Worm (Caenorhabditis elegans): ENCODE results near the gene nimk-1.

The nimk-1 gene

ce11 chrII:12511866-12512265 lies 23.7 kb upstream of the nimk-1 start, which contains the start of gene srh-73:
Gene srh-73, plus strand, starts transcription at chrII:12512166.
- no peak for TF ChIP-seq zip-8 (tag; optimal IDR thresholded peaks at IDR 0.05)
- no peak for TF ChIP-seq unc-120 (tag; optimal IDR thresholded peaks at IDR 0.05; ENCODE audit: poor library complexity, severe bottlenecking)
- no peak for TF ChIP-seq mep-1 (tag; optimal IDR thresholded peaks at IDR 0.05)
- TF ChIP-seq mls-2 (tag; optimal IDR thresholded peaks at IDR 0.05) = no peak
- no peak for TF ChIP-seq ceh-43 (GFP tag; optimal IDR thresholded peaks at IDR 0.05)
- no peak for TF ChIP-seq lin-13 (tag; optimal IDR thresholded peaks at IDR 0.05)
- TF ChIP-seq ham-2 (GFP tag; optimal IDR thresholded peaks at IDR 0.05) = no peak
- no peak for TF ChIP-seq M03D4.4 (tag; optimal IDR thresholded peaks at IDR 0.05)
- TF ChIP-seq elt-1 (tag; optimal IDR thresholded peaks at IDR 0.05; ENCODE audit: borderline replicate concordance, insufficient read depth) = no peak
- TF ChIP-seq nhr-237 (tag; optimal IDR thresholded peaks at IDR 0.05) = no peak
- TF ChIP-seq cnd-1 (tag; optimal IDR thresholded peaks at IDR 0.05) = no peak
- TF ChIP-seq ceh-39 (tag; optimal IDR thresholded peaks at IDR 0.05) = no peak
- no peak for TF ChIP-seq elt-3 (tag; optimal IDR thresholded peaks at IDR 0.05)
- no peak for TF ChIP-seq ceh-83 (GFP tag; optimal IDR thresholded peaks at IDR 0.05)
- TF ChIP-seq unc-62 (GFP tag; optimal IDR thresholded peaks at IDR 0.05) = no peak

DNA sequence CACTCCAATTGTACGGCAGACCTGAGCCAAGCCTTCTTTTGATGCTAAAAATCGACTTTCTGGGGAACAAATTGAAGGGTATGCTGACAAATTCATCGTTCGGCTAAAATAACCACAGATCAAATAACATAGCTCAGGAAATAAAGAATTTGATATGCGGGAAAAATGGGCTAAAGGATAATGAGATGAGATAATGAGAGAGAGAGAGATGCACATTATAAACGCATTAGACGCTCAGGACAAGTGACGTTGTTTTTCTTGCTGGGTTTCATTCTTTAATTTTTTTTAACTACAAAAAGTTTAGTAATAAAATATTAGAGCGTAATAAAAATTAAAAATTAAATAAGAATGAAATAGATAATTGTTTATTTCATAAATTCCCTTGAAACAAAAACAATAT lies 20.9 kb upstream of the nimk-1 start, which contains the start of gene srh-69:
srh-69 (minus strand) TSS at position 101 of the 400 bp plus-strand sequence.
- TF ChIP-seq bed-3 (GFP tag; optimal IDR thresholded peaks at IDR 0.05) = no peak
- TF ChIP-seq ham-2 (GFP tag; optimal IDR thresholded peaks at IDR 0.05) = no peak
- TF ChIP-seq tbx-8 (GFP tag; optimal IDR thresholded peaks at IDR 0.05) = no peak
- no peak for TF ChIP-seq mab-5 (tag; optimal IDR thresholded peaks at IDR 0.05)
- TF ChIP-seq elt-3 (tag; optimal IDR thresholded peaks at IDR 0.05) = no peak

DNA sequence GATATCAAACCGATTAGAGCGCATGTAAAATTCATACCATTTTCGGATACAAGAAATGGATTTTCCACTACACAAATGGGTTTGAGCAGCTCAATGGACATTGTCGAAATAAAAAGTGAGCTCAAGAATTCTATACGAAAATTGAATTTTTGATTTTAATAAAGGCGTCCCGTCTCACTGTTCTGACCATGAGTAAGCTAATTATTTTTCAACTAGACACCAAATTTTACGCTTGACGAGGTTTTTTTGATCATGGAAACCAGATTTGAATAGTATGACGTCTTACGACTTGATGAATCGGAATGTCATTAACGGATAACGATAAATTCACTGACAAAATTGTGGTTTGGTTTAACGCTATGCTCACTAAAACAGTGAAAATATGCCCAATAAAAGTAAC lies 19.2 kb upstream of the nimk-1 start, which contains the start of gene srh-61:
srh-61 (minus strand) TSS at position 101 of the 400 bp plus-strand sequence.
- TF ChIP-seq nhr-76 (tag; optimal IDR thresholded peaks at IDR 0.05) (no peak), lsy-2 (tag; optimal IDR thresholded peaks at IDR 0.05) (no peak), tbx-8 (GFP tag; optimal IDR thresholded peaks at IDR 0.05) (no peak), blmp-1 (tag; optimal IDR thresholded peaks at IDR 0.05) (no peak), snpc-4 (tag; optimal IDR thresholded peaks at IDR 0.05) (no peak), mab-5 (tag; optimal IDR thresholded peaks at IDR 0.05) (no peak), nhr-28 (tag; optimal IDR thresholded peaks at IDR 0.05) (no peak), unc-120 (tag; optimal IDR thresholded peaks at IDR 0.05; ENCODE audit: poor library complexity, severe bottlenecking) (no peak), ceh-39 (tag; optimal IDR thresholded peaks at IDR 0.05) (no peak), ham-2 (GFP tag; optimal IDR thresholded peaks at IDR 0.05) (no peak), zip-8 (tag; optimal IDR thresholded peaks at IDR 0.05) (no peak), M03D4.4 (tag; optimal IDR thresholded peaks at IDR 0.05) (no peak), hlh-1 (tag; optimal IDR thresholded peaks at IDR 0.05) (no peak), ces-1 (GFP tag; optimal IDR thresholded peaks at IDR 0.05) (no peak), ceh-83 (GFP tag; optimal IDR thresholded peaks at IDR 0.05) (no peak), elt-1 (tag; optimal IDR thresholded peaks at IDR 0.05; ENCODE audit: borderline replicate concordance, insufficient read depth) (no peak), bed-3 (GFP tag; optimal IDR thresholded peaks at IDR 0.05) (no peak), elt-3 (tag; optimal IDR thresholded peaks at IDR 0.05) (no peak), unc-39 (tag; optimal IDR thresholded peaks at IDR 0.05) (no peak)

ce11 chrII:12518008-12518407 lies 17.5 kb upstream of the nimk-1 start:
- TF ChIP-seq pha-4 (tag; optimal IDR thresholded peaks at IDR 0.05) (no peak), flh-1 (GFP tag; optimal IDR thresholded peaks at IDR 0.05) (no peak), sem-2 (GFP tag; optimal IDR thresholded peaks at IDR 0.05) (no peak), ceh-83 (GFP tag; optimal IDR thresholded peaks at IDR 0.05) (no peak), drap-1 (GFP tag; optimal IDR thresholded peaks at IDR 0.05) (no peak)

- no peak for TF ChIP-seq nhr-76 (tag; optimal IDR thresholded peaks at IDR 0.05)
- TF ChIP-seq mep-1 (tag; optimal IDR thresholded peaks at IDR 0.05) = no peak
- no peak for TF ChIP-seq sptf-1 (tag; optimal IDR thresholded peaks at IDR 0.05)
- TF ChIP-seq blmp-1 (tag; optimal IDR thresholded peaks at IDR 0.05) = no peak
Measured at ce11 chrII:12518809-12519344, 16.7 kb upstream of the nimk-1 start, which contains the start of gene srh-70. Gene srh-70, minus strand, starts transcription at chrII:12518859.
